Worm (Caenorhabditis elegans): ENCODE results near the gene dpf-6.
A peak's percentile ranks its signal among the peaks of the same experiment; 100 is the strongest.

dpf-6 gene

DNA sequence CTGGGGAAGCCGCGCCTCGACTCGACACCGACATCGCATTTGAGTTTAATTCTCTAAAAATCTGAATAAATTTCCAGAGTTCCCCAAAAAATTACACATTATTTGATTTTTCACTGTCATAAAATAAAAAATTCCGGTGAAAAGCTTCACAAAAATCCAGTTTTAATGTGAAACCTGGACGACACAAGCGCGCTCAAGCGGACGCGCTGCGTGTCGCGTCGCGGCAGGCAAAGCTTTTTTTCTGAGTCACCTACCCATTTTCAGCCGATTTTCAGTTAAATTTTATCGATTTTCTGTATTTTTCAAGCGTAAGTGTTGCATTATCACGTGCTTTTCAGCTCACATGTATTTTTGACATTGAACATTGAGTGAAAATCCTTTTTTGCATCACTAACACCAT, 28.3 kb upstream of the dpf-6 start, which contains the start of gene cit-1.1:
TSS of gene cit-1.1 (minus strand) at position 53 of the 400 bp plus-strand sequence.
- TF ChIP-seq elt-2 (tag; optimal IDR thresholded peaks at IDR 0.05) (peak; percentile 19), nhr-11 (tag; optimal IDR thresholded peaks at IDR 0.05) (no peak), fos-1 (tag; optimal IDR thresholded peaks at IDR 0.05) (no peak), nfya-1 (tag; optimal IDR thresholded peaks at IDR 0.05; ENCODE audit: insufficient read depth) (peak; percentile 46), lin-39 (tag; optimal IDR thresholded peaks at IDR 0.05) (peak; percentile 59), pha-4 (tag; optimal IDR thresholded peaks at IDR 0.05) (peak; percentile 11), nhr-77 (tag; optimal IDR thresholded peaks at IDR 0.05) (no peak), fkh-2 (tag; optimal IDR thresholded peaks at IDR 0.05) (no peak), egl-5 (tag; optimal IDR thresholded peaks at IDR 0.05) (peak; percentile 37), hmg-11 (tag; optimal IDR thresholded peaks at IDR 0.05) (peak; percentile 36), lin-15B (tag; optimal IDR thresholded peaks at IDR 0.05) (peak; percentile 60), nhr-76 (tag; optimal IDR thresholded peaks at IDR 0.05) (no peak)

ce11 chrIII:8010260-8010822, 27.7 kb upstream of the dpf-6 start, which contains the start of gene cit-1.2:
TSS of gene cit-1.2 (plus strand) at chrIII:8010772.
- TF ChIP-seq eor-1 (tag; optimal IDR thresholded peaks at IDR 0.05): no peak
- TF ChIP-seq lin-39 (tag; optimal IDR thresholded peaks at IDR 0.05): no peak
- TF ChIP-seq sea-2 (GFP tag; optimal IDR thresholded peaks at IDR 0.05): no peak
- TF ChIP-seq ztf-11 (tag; optimal IDR thresholded peaks at IDR 0.05): no peak
- no peak for TF ChIP-seq pha-4 (tag; optimal IDR thresholded peaks at IDR 0.05)
- TF ChIP-seq nhr-67 (tag; optimal IDR thresholded peaks at IDR 0.05): no peak
- TF ChIP-seq nhr-237 (tag; optimal IDR thresholded peaks at IDR 0.05): no peak
- TF ChIP-seq nhr-25 (tag; optimal IDR thresholded peaks at IDR 0.05): no peak
- no peak for TF ChIP-seq ceh-16 (tag; optimal IDR thresholded peaks at IDR 0.05)

DNA sequence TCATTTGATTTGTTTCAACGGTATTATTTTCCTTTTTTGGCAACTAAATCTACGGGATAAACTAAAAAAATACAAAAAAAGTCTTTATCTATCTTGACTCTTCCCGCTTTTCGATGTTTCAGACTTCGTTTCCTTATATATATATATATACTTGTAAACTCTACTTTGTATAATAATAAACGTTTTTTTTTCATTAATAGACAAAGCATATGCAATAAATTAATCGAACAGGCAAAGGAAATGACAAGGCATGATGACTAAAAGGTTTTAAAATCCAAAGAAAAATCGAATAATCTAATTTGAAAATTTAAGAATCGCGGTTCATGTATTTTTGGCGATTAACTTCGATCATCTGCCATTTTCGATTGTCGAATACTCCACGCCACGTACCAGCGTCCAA, 24.5 kb upstream of the dpf-6 start:
- TF ChIP-seq ceh-82 (tag; optimal IDR thresholded peaks at IDR 0.05) (no peak), nhr-43 (tag; optimal IDR thresholded peaks at IDR 0.05; ENCODE audit: poor library complexity, severe bottlenecking) (no peak), nhr-25 (tag; optimal IDR thresholded peaks at IDR 0.05) (no peak), nhr-67 (tag; optimal IDR thresholded peaks at IDR 0.05) (no peak), nhr-237 (tag; optimal IDR thresholded peaks at IDR 0.05) (no peak), sea-2 (GFP tag; optimal IDR thresholded peaks at IDR 0.05) (no peak), nhr-12 (tag; optimal IDR thresholded peaks at IDR 0.05) (no peak), nhr-28 (tag; optimal IDR thresholded peaks at IDR 0.05) (no peak), fkh-10 (GFP tag; optimal IDR thresholded peaks at IDR 0.05) (no peak), ztf-4 (tag; optimal IDR thresholded peaks at IDR 0.05) (no peak), egl-27 (tag; optimal IDR thresholded peaks at IDR 0.05) (no peak), fkh-2 (tag; optimal IDR thresholded peaks at IDR 0.05) (no peak), ceh-28 (tag; optimal IDR thresholded peaks at IDR 0.05) (no peak), pha-4 (tag; optimal IDR thresholded peaks at IDR 0.05) (no peak), snpc-4 (tag; optimal IDR thresholded peaks at IDR 0.05) (no peak), R02D3.7 (tag; optimal IDR thresholded peaks at IDR 0.05) (no peak), ceh-9 (tag; optimal IDR thresholded peaks at IDR 0.05) (no peak), unc-39 (tag; optimal IDR thresholded peaks at IDR 0.05) (no peak)

DNA sequence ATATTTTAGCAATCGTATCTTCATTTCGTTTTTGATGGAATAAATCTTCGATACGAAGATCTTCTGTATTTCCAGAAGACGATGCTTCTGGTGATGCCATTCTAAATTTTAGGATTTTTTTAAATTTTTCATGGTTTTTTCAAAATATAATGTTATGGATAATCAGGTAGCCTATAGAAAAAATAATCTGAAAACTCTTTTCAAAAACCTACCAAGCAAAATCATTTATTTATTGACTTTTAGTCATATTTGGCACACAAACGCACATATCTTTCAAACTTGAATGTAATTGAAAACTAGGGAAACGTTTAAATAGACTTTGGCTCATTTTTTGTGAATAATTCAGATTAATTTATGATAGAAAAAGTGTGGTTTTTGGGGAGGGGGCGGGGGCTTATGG, 21.6 kb upstream of the dpf-6 start, which contains the start of gene F44B9.5:
TSS of gene F44B9.5 (minus strand) at position 101 of the 400 bp plus-strand sequence.
- TF ChIP-seq nhr-77 (tag; optimal IDR thresholded peaks at IDR 0.05) (no peak), fos-1 (tag; optimal IDR thresholded peaks at IDR 0.05) (no peak), egl-5 (tag; optimal IDR thresholded peaks at IDR 0.05) (no peak), fkh-10 (GFP tag; optimal IDR thresholded peaks at IDR 0.05) (no peak), nhr-43 (tag; optimal IDR thresholded peaks at IDR 0.05; ENCODE audit: poor library complexity, severe bottlenecking) (no peak), tbx-2 (tag; optimal IDR thresholded peaks at IDR 0.05) (no peak), nhr-25 (tag; optimal IDR thresholded peaks at IDR 0.05) (no peak), ceh-9 (tag; optimal IDR thresholded peaks at IDR 0.05) (no peak), lin-39 (tag; optimal IDR thresholded peaks at IDR 0.05) (no peak), nhr-76 (tag; optimal IDR thresholded peaks at IDR 0.05) (no peak), skn-1 (tag; optimal IDR thresholded peaks at IDR 0.05) (no peak), mdl-1 (tag; optimal IDR thresholded peaks at IDR 0.05) (no peak), unc-39 (tag; optimal IDR thresholded peaks at IDR 0.05) (no peak), eor-1 (tag; optimal IDR thresholded peaks at IDR 0.05) (no peak), R02D3.7 (tag; optimal IDR thresholded peaks at IDR 0.05) (no peak), mml-1 (tag; optimal IDR thresholded peaks at IDR 0.05) (no peak), lsy-12 (tag; optimal IDR thresholded peaks at IDR 0.05) (no peak), aly-2 (tag; optimal IDR thresholded peaks at IDR 0.05) (no peak), unc-62 (GFP tag; optimal IDR thresholded peaks at IDR 0.05) (no peak), ama-1 (optimal IDR thresholded peaks at IDR 0.05) (no peak)
